Worm (Caenorhabditis elegans) whole organism, L2 larva: ENCODE measurements around the gene F59B2.8.
A peak's percentile ranks its signal among the peaks of the same experiment; 100 is the strongest.

ENCODE experiments used
- C34F6.9 ChIP-seq: fragments of 150-350 bp; optimal IDR thresholded peaks from 2 replicates; lab custom pipeline; 2014; ENCODE audit warnings: missing biosample characterization, missing genetic modification characterization
- F13H6.1 ChIP-seq: sonication (generic microtip); optimal IDR thresholded peaks from 2 replicates; lab custom pipeline; 2016; ENCODE audit warnings: missing genetic modification characterization, missing compliant biosample characterization
- R02D3.7 ChIP-seq: fragments of 150-350 bp; optimal IDR thresholded peaks from 2 replicates; lab custom pipeline; 2014; ENCODE audit warnings: missing biosample characterization, missing genetic modification characterization
- Y55F3AM.14 ChIP-seq: fragments of 200-800 bp; sonication (Bioruptor generic); optimal IDR thresholded peaks from 2 replicates; lab custom pipeline; 2018; ENCODE audit warnings: mild to moderate bottlenecking, missing genetic modification characterization, missing compliant biosample characterization
- ZK546.5 ChIP-seq: sonication (generic microtip); optimal IDR thresholded peaks from 2 replicates; lab custom pipeline; 2017; ENCODE audit warnings: missing biosample characterization, missing genetic modification characterization
- aly-2 ChIP-seq: fragments of 150-350 bp; optimal IDR thresholded peaks from 2 replicates; lab custom pipeline; 2014; ENCODE audit warnings: missing biosample characterization, missing genetic modification characterization
- ama-1 ChIP-seq: fragments of 150-350 bp; optimal IDR thresholded peaks from 2 replicates; lab custom pipeline; 2018; ENCODE audit warnings: inconsistent platforms
- blmp-1 ChIP-seq: sonication (generic microtip); optimal IDR thresholded peaks from 2 replicates; lab custom pipeline; 2017; ENCODE audit warnings: missing genetic modification characterization, mild to moderate bottlenecking, missing compliant biosample characterization, antibody characterized with exemption, moderate library complexity; ENCODE audit not compliant: insufficient read depth
- ceh-16 ChIP-seq: fragments of 150-350 bp; optimal IDR thresholded peaks from 2 replicates; lab custom pipeline; 2014; ENCODE audit warnings: missing biosample characterization, missing genetic modification characterization
- ceh-82 ChIP-seq: fragments of 150-350 bp; optimal IDR thresholded peaks from 2 replicates; lab custom pipeline; 2014; ENCODE audit warnings: missing biosample characterization, missing genetic modification characterization
- crh-2 ChIP-seq: sonication (generic microtip); optimal IDR thresholded peaks from 2 replicates; lab custom pipeline; 2017; ENCODE audit warnings: missing biosample characterization, missing genetic modification characterization
- egl-27 ChIP-seq: sonication (generic microtip); optimal IDR thresholded peaks from 3 replicates; lab custom pipeline; 2017; ENCODE audit warnings: missing biosample characterization, missing genetic modification reagents, missing genetic modification characterization
- elt-1 ChIP-seq: fragments of 150-350 bp; optimal IDR thresholded peaks from 2 replicates; lab custom pipeline; 2014; ENCODE audit warnings: missing biosample characterization, missing genetic modification characterization
- elt-3 ChIP-seq: sonication (generic microtip); optimal IDR thresholded peaks from 2 replicates; lab custom pipeline; 2017; ENCODE audit warnings: missing biosample characterization, missing genetic modification characterization
- fos-1 ChIP-seq: fragments of 150-350 bp; optimal IDR thresholded peaks from 2 replicates; lab custom pipeline; 2014; ENCODE audit warnings: missing biosample characterization, missing genetic modification characterization
- lin-11 ChIP-seq: fragments of 150-350 bp; sonication (generic microtip); optimal IDR thresholded peaks from 2 replicates; lab custom pipeline; 2014; ENCODE audit warnings: missing biosample characterization, missing genetic modification characterization, inconsistent platforms, mixed read lengths
- lin-13 ChIP-seq: fragments of 150-350 bp; optimal IDR thresholded peaks from 2 replicates; lab custom pipeline; 2014; ENCODE audit warnings: missing biosample characterization, missing genetic modification reagents, missing genetic modification characterization
- lin-39 ChIP-seq: fragments of 150-350 bp; optimal IDR thresholded peaks from 2 replicates; lab custom pipeline; 2014; ENCODE audit warnings: missing biosample characterization, missing genetic modification reagents, missing genetic modification characterization
- lsy-2 ChIP-seq, 2 experiments: fragments of 150-350 bp in 1 of 2; sonication (generic microtip) in 1 of 2; optimal IDR thresholded peaks; 2 replicates each; lab custom pipeline; 2014 to 2017; ENCODE audit warnings: missing biosample characterization in 2 of 2, missing genetic modification characterization in 2 of 2
- mab-5 ChIP-seq: fragments of 150-350 bp; optimal IDR thresholded peaks from 2 replicates; lab custom pipeline; 2014; ENCODE audit warnings: missing biosample characterization, missing genetic modification characterization
- mbf-1 ChIP-seq: sonication (generic microtip); optimal IDR thresholded peaks from 2 replicates; lab custom pipeline; 2017; ENCODE audit warnings: missing biosample characterization, missing genetic modification characterization
- nhr-11 ChIP-seq: fragments of 150-350 bp; optimal IDR thresholded peaks from 2 replicates; lab custom pipeline; 2014; ENCODE audit warnings: missing biosample characterization, missing genetic modification characterization
- nhr-12 ChIP-seq: fragments of 150-350 bp; optimal IDR thresholded peaks from 2 replicates; lab custom pipeline; 2014; ENCODE audit warnings: missing biosample characterization, missing genetic modification characterization
- nhr-129 ChIP-seq: fragments of 150-350 bp; optimal IDR thresholded peaks from 2 replicates; lab custom pipeline; 2014; ENCODE audit warnings: missing biosample characterization, missing genetic modification characterization
- nhr-23 ChIP-seq: fragments of 150-350 bp; optimal IDR thresholded peaks from 2 replicates; lab custom pipeline; 2014; ENCODE audit warnings: missing biosample characterization, missing genetic modification reagents, missing genetic modification characterization
- nhr-237 ChIP-seq: fragments of 150-350 bp; optimal IDR thresholded peaks from 2 replicates; lab custom pipeline; 2014; ENCODE audit warnings: missing biosample characterization, missing genetic modification characterization
- nhr-25 ChIP-seq: fragments of 150-350 bp; sonication (generic microtip); optimal IDR thresholded peaks from 3 replicates; lab custom pipeline; 2014; ENCODE audit warnings: missing biosample characterization, missing genetic modification characterization
- nhr-77 ChIP-seq: fragments of 150-350 bp; optimal IDR thresholded peaks from 2 replicates; lab custom pipeline; 2014; ENCODE audit warnings: missing biosample characterization, missing genetic modification characterization
- peb-1 ChIP-seq: fragments of 150-350 bp; optimal IDR thresholded peaks from 2 replicates; lab custom pipeline; 2014; ENCODE audit warnings: missing biosample characterization, missing genetic modification characterization
- sem-4 ChIP-seq: fragments of 150-350 bp; optimal IDR thresholded peaks from 2 replicates; lab custom pipeline; 2014; ENCODE audit warnings: missing biosample characterization, missing genetic modification reagents, missing genetic modification characterization
- skn-1 ChIP-seq: sonication (generic microtip); optimal IDR thresholded peaks from 2 replicates; lab custom pipeline; 2017; ENCODE audit warnings: missing biosample characterization, missing genetic modification characterization
- sma-3 ChIP-seq: sonication (generic microtip); optimal IDR thresholded peaks from 2 replicates; lab custom pipeline; 2016; ENCODE audit warnings: missing genetic modification reagents, missing genetic modification characterization, missing compliant biosample characterization
- sma-9 ChIP-seq, 2 experiments: fragments of 150-350 bp in 1 of 2; sonication (generic microtip) in 1 of 2; optimal IDR thresholded peaks; 2 replicates each; lab custom pipeline; 2014 to 2016; ENCODE audit warnings: missing genetic modification characterization in 2 of 2, mild to moderate bottlenecking in 1 of 2, missing biosample characterization in 1 of 2, missing compliant biosample characterization in 1 of 2, missing genetic modification reagents in 1 of 2, moderate library complexity in 1 of 2
- snpc-4 ChIP-seq: fragments of 150-350 bp; optimal IDR thresholded peaks from 2 replicates; lab custom pipeline; 2014; ENCODE audit warnings: missing biosample characterization, missing genetic modification characterization
- unc-39 ChIP-seq: fragments of 150-350 bp; optimal IDR thresholded peaks from 2 replicates; lab custom pipeline; 2014; ENCODE audit warnings: missing biosample characterization, missing genetic modification characterization
- zag-1 ChIP-seq: fragments of 150-350 bp; optimal IDR thresholded peaks from 2 replicates; lab custom pipeline; 2014; ENCODE audit warnings: missing biosample characterization, missing genetic modification characterization
- ztf-1 ChIP-seq: fragments of 200-800 bp; sonication (Bioruptor generic); conservative IDR thresholded peaks from 2 replicates; pipeline ENCODE4 v1.3.6; 2022; ENCODE audit warnings: missing genetic modification characterization, missing compliant biosample characterization

The F59B2.8 gene

DNA sequence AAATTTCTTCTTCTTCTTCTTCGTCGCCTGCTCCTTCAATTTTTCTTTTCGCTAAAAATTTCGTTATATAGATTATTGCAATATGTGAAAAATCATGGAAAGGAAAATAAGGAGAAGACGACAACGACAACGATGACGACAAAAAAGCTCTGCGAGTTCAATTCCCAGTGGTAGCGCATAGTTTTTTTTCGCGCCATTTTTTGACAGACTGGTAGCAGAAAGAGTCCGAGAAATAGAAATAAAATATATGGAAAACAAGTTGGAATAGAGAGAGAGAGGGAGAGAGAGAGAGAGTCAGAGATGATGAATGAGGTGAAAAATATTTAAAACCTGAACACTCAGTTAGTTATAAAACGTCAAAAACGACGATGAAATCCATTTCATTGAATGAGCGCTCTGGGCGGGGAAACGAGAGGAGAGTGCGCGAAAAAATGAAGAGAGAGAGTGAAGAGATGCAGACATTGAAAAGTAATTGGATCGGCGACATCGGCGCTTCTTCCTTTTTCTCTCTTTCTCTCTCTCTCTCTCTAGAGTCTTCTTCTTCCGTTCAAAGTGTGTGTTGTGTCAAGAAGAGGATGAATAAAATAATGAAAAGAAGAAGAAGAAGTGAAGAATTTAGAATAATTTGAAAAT is 28.0 kb downstream of the F59B2.8 start, which contains the start of gene pde-2 (continued):
- no peak for TF ChIP-seq ceh-16 (tag; lab: Kevin White, UChicago)
- TF ChIP-seq sem-4 = peak; percentile 76
- TF ChIP-seq sma-9 (GFP tag; optimal IDR thresholded peaks at IDR 0.05; lab: Kevin White, UChicago) = peak; percentile 74
- TF ChIP-seq sma-9 (tag; optimal IDR thresholded peaks at IDR 0.05; lab: Kevin White, UChicago) = no peak
- no peak for TF ChIP-seq blmp-1 (tag; lab: Kevin White, UChicago)
- TF ChIP-seq mbf-1 (tag; lab: Kevin White, UChicago) = no peak
- TF ChIP-seq lin-39 (tag; lab: Kevin White, UChicago) = no peak
- TF ChIP-seq skn-1 = no peak
- peak; percentile 61 for TF ChIP-seq snpc-4 (tag; lab: Kevin White, UChicago)
- TF ChIP-seq ceh-82 (tag; lab: Kevin White, UChicago) = no peak
- no peak for TF ChIP-seq ZK546.5 (tag; lab: Kevin White, UChicago)

DNA sequence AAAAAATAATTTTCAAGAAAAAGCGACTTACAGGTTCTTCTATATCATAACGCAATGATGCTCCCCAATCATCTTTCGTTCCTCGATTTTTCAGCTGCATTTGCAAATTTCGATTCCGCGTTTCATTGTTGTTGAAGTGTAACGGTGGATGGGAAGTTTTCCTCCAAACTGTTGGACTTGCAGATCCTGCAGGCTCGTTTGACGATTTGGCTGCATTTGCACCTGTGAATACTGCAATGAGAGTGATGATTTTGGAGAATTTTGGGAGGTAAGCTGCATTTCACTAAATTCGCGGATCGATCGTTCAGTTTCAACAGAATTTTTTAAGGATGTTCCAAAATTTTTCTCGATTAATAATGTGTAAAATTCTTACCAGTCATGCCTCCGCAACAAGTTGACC is 29.1 kb downstream of the F59B2.8 start:
- TF ChIP-seq ama-1 (lab: Kevin White, UChicago) = no peak
- no peak for TF ChIP-seq nhr-23 (tag; lab: Kevin White, UChicago)
- no peak for TF ChIP-seq nhr-129 (tag; lab: Kevin White, UChicago)
- no peak for TF ChIP-seq aly-2
- TF ChIP-seq peb-1 = no peak
- TF ChIP-seq sma-9 (GFP tag; optimal IDR thresholded peaks at IDR 0.05; lab: Kevin White, UChicago) = no peak
- no peak for TF ChIP-seq sma-9 (tag; optimal IDR thresholded peaks at IDR 0.05; lab: Kevin White, UChicago)
- no peak for TF ChIP-seq blmp-1 (tag; lab: Kevin White, UChicago)
- TF ChIP-seq ZK546.5 (tag; lab: Kevin White, UChicago) = no peak
- TF ChIP-seq nhr-11 (tag; lab: Kevin White, UChicago) = no peak
- TF ChIP-seq snpc-4 (tag; lab: Kevin White, UChicago) = no peak
- TF ChIP-seq nhr-25 (tag; lab: Kevin White, UChicago) = no peak
- no peak for TF ChIP-seq F13H6.1 (tag; lab: Kevin White, UChicago)
- TF ChIP-seq mab-5 (tag; lab: Kevin White, UChicago) = no peak
- no peak for TF ChIP-seq elt-1 (tag; lab: Kevin White, UChicago)
- no peak for TF ChIP-seq lin-39 (tag; lab: Kevin White, UChicago)
- TF ChIP-seq elt-3 (tag; lab: Kevin White, UChicago) = no peak
- no peak for TF ChIP-seq ztf-1
- no peak for TF ChIP-seq skn-1
- TF ChIP-seq lin-13 (GFP tag; lab: Kevin White, UChicago) = no peak

ce11 chrIII:8978512-8979352 is 31.3 kb downstream of the F59B2.8 start:
- TF ChIP-seq lsy-2 (tag; optimal IDR thresholded peaks at IDR 0.05; lab: Kevin White, UChicago) (peak in 1 of 2 experiments; percentile 36), sma-3 (peak; percentile 15), ama-1 (lab: Kevin White, UChicago) (no peak), nhr-23 (tag; lab: Kevin White, UChicago) (no peak), nhr-129 (tag; lab: Kevin White, UChicago) (no peak), peb-1 (no peak), lin-11 (tag; lab: Kevin White, UChicago) (no peak), Y55F3AM.14 (GFP tag; lab: Kevin White, UChicago) (peak; percentile 55), zag-1 (tag; lab: Kevin White, UChicago) (no peak), lin-39 (tag; lab: Kevin White, UChicago) (no peak), C34F6.9 (tag; lab: Kevin White, UChicago) (peak; percentile 34), nhr-11 (tag; lab: Kevin White, UChicago) (no peak), unc-39 (tag; lab: Kevin White, UChicago) (no peak), mbf-1 (tag; lab: Kevin White, UChicago) (no peak), R02D3.7 (tag; lab: Kevin White, UChicago) (no peak), egl-27 (no peak), snpc-4 (tag; lab: Kevin White, UChicago) (no peak), fos-1 (peak; percentile 15), elt-1 (tag; lab: Kevin White, UChicago) (no peak), nhr-77 (tag; lab: Kevin White, UChicago) (no peak), elt-3 (tag; lab: Kevin White, UChicago) (no peak), crh-2 (tag; lab: Kevin White, UChicago) (peak; percentile 2), nhr-12 (tag; lab: Kevin White, UChicago) (no peak), ZK546.5 (tag; lab: Kevin White, UChicago) (no peak), nhr-25 (tag; lab: Kevin White, UChicago) (peak; percentile 36), blmp-1 (tag; lab: Kevin White, UChicago) (no peak), sem-4 (no peak), nhr-237 (tag; lab: Kevin White, UChicago) (no peak), sma-9 (GFP tag; optimal IDR thresholded peaks at IDR 0.05; lab: Kevin White, UChicago) (peak; percentile 37), sma-9 (tag; optimal IDR thresholded peaks at IDR 0.05; lab: Kevin White, UChicago) (no peak)
